Worm (Caenorhabditis elegans) whole organism, young adult: ENCODE data around the gene pqn-41.

Source experiments
- F33H1.4 ChIP-seq: fragments of 200-800 bp; sonication (Bioruptor generic); IDR thresholded peaks from 2 replicates; pipeline ENCODE4 v1.3.6; 2022; ENCODE audit warnings: missing genetic modification reagents, missing genetic modification characterization, missing compliant biosample characterization
- Y53F4B.3 ChIP-seq: fragments of 200-800 bp; sonication (Bioruptor generic); IDR thresholded peaks from 2 replicates; pipeline ENCODE4 v1.3.6; 2022; ENCODE audit warnings: missing genetic modification reagents, missing genetic modification characterization, missing compliant biosample characterization
- attf-3 ChIP-seq: fragments of 200-800 bp; sonication (Bioruptor generic); conservative IDR thresholded peaks from 2 replicates; pipeline ENCODE4 v1.3.6; 2022; ENCODE audit warnings: missing genetic modification reagents, missing genetic modification characterization, missing compliant biosample characterization
- ets-4 ChIP-seq: fragments of 200-800 bp; sonication (Bioruptor generic); optimal IDR thresholded peaks from 2 replicates; lab custom pipeline; 2018; ENCODE audit warnings: mild to moderate bottlenecking, missing genetic modification characterization, missing compliant biosample characterization
- let-607 ChIP-seq, 2 experiments: fragments of 200-800 bp in 1 of 2; sonication (Bioruptor generic) in 1 of 2; sonication (generic microtip) in 1 of 2; optimal IDR thresholded peaks; 2 replicates each; lab custom pipeline; 2016 to 2018; ENCODE audit warnings: mild to moderate bottlenecking in 2 of 2, missing compliant biosample characterization in 2 of 2, missing genetic modification characterization in 2 of 2, moderate library complexity in 2 of 2, missing genotype in 1 of 2
- mes-4 ChIP-seq: sonication (generic microtip); optimal IDR thresholded peaks from 2 replicates; lab custom pipeline; 2016; ENCODE audit warnings: missing genotype, missing genetic modification characterization, missing compliant biosample characterization
- nfya-1 ChIP-seq: sonication (generic microtip); optimal IDR thresholded peaks from 2 replicates; lab custom pipeline; 2017; ENCODE audit warnings: antibody characterized with exemption, missing compliant biosample characterization, missing genetic modification characterization, borderline replicate concordance; ENCODE audit not compliant: insufficient read depth
- rec-8 ChIP-seq, 2 experiments: sonication (generic microtip); optimal IDR thresholded peaks; 2 replicates each; lab custom pipeline; 2016; ENCODE audit warnings: mild to moderate bottlenecking in 2 of 2, missing genetic modification characterization in 2 of 2, missing genetic modification reagents in 2 of 2, missing genotype in 2 of 2, missing biosample characterization in 1 of 2, missing compliant biosample characterization in 1 of 2, moderate library complexity in 1 of 2
- sea-2 ChIP-seq: fragments of 200-800 bp; sonication (Bioruptor generic); IDR thresholded peaks from 2 replicates; pipeline ENCODE4 v1.3.6; 2022; ENCODE audit warnings: missing genetic modification characterization, missing compliant biosample characterization
- snpc-4 ChIP-seq, 5 experiments: fragments of 150-350 bp in 1 of 5; sonication (generic microtip) in 4 of 5; optimal IDR thresholded peaks; 2 replicates each; lab custom pipeline; 2014 to 2018; ENCODE audit warnings: missing genetic modification characterization in 5 of 5, missing biosample characterization in 3 of 5, antibody characterized with exemption in 2 of 5, mild to moderate bottlenecking in 2 of 5, missing compliant biosample characterization in 2 of 5, missing genotype in 2 of 5, moderate library complexity in 2 of 5, missing genetic modification reagents in 1 of 5
- tbx-9 ChIP-seq: sonication (generic microtip); optimal IDR thresholded peaks from 2 replicates; lab custom pipeline; 2016; ENCODE audit warnings: borderline replicate concordance, missing genetic modification characterization, inconsistent platforms, missing compliant biosample characterization
- zim-3 ChIP-seq: sonication (generic microtip); optimal IDR thresholded peaks from 2 replicates; lab custom pipeline; 2017; ENCODE audit warnings: mild to moderate bottlenecking, missing genetic modification characterization, moderate library complexity, missing compliant biosample characterization
- ztf-25 ChIP-seq: fragments of 200-800 bp; sonication (Bioruptor generic); IDR thresholded peaks from 2 replicates; pipeline ENCODE4 v1.3.6; 2022; ENCODE audit warnings: missing genetic modification reagents, missing genetic modification characterization, missing compliant biosample characterization

ce11 chrIII:1886914-1887313 is 18.8 kb upstream of the pqn-41 start:
- no peak for TF ChIP-seq mes-4 (tag; lab: Kevin White, UChicago)
- no peak for TF ChIP-seq tbx-9
- no peak for TF ChIP-seq let-607 (tag; optimal IDR thresholded peaks at IDR 0.05; lab: Kevin White, UChicago)
- no peak for TF ChIP-seq ztf-25 (GFP tag; lab: Robert Waterston, UW)
- no peak for TF ChIP-seq nfya-1
- no peak for TF ChIP-seq zim-3 (tag; lab: Kevin White, UChicago)
- TF ChIP-seq ets-4 = no peak
- TF ChIP-seq attf-3 (GFP tag; lab: Robert Waterston, UW) = no peak
- TF ChIP-seq F33H1.4 (GFP tag; lab: Robert Waterston, UW) = no peak
- TF ChIP-seq rec-8 (tag; optimal IDR thresholded peaks at IDR 0.05; lab: Kevin White, UChicago) = no peak
- TF ChIP-seq sea-2 = no peak
- TF ChIP-seq Y53F4B.3 = no peak
- TF ChIP-seq snpc-4 (GFP tag; optimal IDR thresholded peaks at IDR 0.05; lab: Kevin White, UChicago) = no peak
- no peak for TF ChIP-seq snpc-4 (tag; optimal IDR thresholded peaks at IDR 0.05; lab: Kevin White, UChicago)
